Worm (Caenorhabditis elegans) whole organism, L1 larva: Measurements from ENCODE around the gene zchc-1A.

Experiments used
- dpl-1 ChIP-seq, 3 experiments: fragments of 150-350 bp in 2 of 3; sonication (generic microtip) in 1 of 3; optimal IDR thresholded peaks; 2 replicates each; lab custom pipeline; 2014 to 2017; ENCODE audit warnings: missing biosample characterization in 3 of 3, missing genetic modification characterization in 3 of 3, missing genetic modification reagents in 3 of 3
- elt-3 ChIP-seq, 6 experiments: fragments of 150-350 bp in 1 of 6; sonication (generic microtip); optimal IDR thresholded peaks; 2 replicates each; lab custom pipeline; 2017 to 2018; ENCODE audit warnings: missing biosample characterization in 6 of 6, missing genetic modification characterization in 6 of 6, inconsistent platforms in 1 of 6
- fos-1 ChIP-seq: fragments of 150-350 bp; optimal IDR thresholded peaks from 2 replicates; lab custom pipeline; 2014; ENCODE audit warnings: missing biosample characterization, missing genetic modification characterization
- lin-13 ChIP-seq: fragments of 150-350 bp; optimal IDR thresholded peaks from 2 replicates; lab custom pipeline; 2014; ENCODE audit warnings: missing biosample characterization, missing genetic modification reagents, missing genetic modification characterization
- lin-35 ChIP-seq, 2 experiments: fragments of 150-350 bp; optimal IDR thresholded peaks; 2 replicates each; lab custom pipeline; 2014; ENCODE audit warnings: missing biosample characterization in 2 of 2, missing genetic modification characterization in 2 of 2, missing genetic modification reagents in 2 of 2
- sptf-1 ChIP-seq: fragments of 150-350 bp; optimal IDR thresholded peaks from 2 replicates; lab custom pipeline; 2014; ENCODE audit warnings: missing biosample characterization, missing genetic modification characterization
- ztf-11 ChIP-seq, 2 experiments: sonication (generic microtip); optimal IDR thresholded peaks; 2 replicates each; lab custom pipeline; 2016 to 2017; ENCODE audit warnings: missing genetic modification characterization in 2 of 2, missing biosample characterization in 1 of 2, missing compliant biosample characterization in 1 of 2

ce11 chrX:5199825-5200373 is 25.7 kb downstream of the zchc-1A start:
- TF ChIP-seq lin-13 (GFP tag; lab: Kevin White, UChicago) (no peak), dpl-1 (GFP tag; optimal IDR thresholded peaks at IDR 0.05; lab: Kevin White, UChicago) (no peak), elt-3 (tag; optimal IDR thresholded peaks at IDR 0.05; lab: Kevin White, UChicago) (no peak), fos-1 (tag; lab: Kevin White, UChicago) (no peak), ztf-11 (tag; optimal IDR thresholded peaks at IDR 0.05; lab: Kevin White, UChicago) (no peak), sptf-1 (no peak), lin-35 (GFP tag; optimal IDR thresholded peaks at IDR 0.05; lab: Kevin White, UChicago) (no peak)
